Worm (Caenorhabditis elegans): ENCODE results near the gene gos-28.

The gos-28 gene

DNA sequence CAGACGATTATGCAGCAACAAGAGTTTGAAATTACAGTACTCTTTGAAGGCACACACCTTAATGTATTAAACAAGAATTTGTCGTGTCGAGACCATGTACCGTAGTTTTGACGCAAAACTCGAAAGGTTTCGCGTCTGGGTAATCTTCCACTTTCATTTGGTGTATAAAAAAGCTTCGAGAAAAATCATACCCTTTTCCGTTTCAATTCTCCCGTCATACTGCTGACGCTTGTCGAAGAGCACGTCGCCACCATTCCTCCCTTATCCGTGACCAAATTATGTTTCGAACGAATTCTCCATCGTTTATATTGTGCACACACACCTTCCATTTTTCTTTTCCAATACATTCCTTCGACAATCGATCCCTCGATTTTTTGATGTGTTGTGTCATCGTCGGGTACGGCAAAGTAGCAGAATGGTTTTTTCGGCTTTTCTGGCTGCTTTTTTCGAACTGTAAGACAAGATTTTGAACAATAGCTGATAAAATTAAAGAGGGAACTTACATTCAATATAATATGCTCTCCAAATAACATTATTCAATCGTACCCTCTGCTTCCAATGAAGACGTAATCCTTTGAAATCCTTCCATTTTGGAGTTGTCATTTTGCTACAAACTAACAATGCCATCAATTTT, 24.9 kb upstream of the gos-28 start:
- TF ChIP-seq dao-5 (tag; optimal IDR thresholded peaks at IDR 0.05) (no peak), W03F9.2 (tag; optimal IDR thresholded peaks at IDR 0.05) (no peak), him-1 (tag; optimal IDR thresholded peaks at IDR 0.05) (no peak)

DNA sequence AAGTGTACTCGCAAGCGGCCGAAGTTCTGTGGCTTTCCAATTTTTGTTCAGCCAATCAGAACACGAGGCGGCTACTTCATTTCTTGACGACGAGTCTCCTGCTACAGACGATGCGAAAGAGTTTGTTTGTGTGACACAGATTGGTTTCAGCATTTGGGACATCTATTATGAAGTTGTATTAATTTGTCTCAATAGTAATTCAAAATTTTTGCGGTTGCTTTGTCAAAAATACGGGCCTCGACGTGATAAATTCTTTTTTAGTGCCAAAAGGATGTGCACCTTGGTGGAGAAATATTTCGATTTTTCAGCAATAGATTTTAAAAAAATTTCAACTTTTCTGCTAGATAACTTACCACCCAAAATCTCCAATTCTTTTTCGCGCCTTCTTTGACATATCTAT, 21.6 kb upstream of the gos-28 start:
- no peak for TF ChIP-seq dao-5 (tag; optimal IDR thresholded peaks at IDR 0.05)

DNA sequence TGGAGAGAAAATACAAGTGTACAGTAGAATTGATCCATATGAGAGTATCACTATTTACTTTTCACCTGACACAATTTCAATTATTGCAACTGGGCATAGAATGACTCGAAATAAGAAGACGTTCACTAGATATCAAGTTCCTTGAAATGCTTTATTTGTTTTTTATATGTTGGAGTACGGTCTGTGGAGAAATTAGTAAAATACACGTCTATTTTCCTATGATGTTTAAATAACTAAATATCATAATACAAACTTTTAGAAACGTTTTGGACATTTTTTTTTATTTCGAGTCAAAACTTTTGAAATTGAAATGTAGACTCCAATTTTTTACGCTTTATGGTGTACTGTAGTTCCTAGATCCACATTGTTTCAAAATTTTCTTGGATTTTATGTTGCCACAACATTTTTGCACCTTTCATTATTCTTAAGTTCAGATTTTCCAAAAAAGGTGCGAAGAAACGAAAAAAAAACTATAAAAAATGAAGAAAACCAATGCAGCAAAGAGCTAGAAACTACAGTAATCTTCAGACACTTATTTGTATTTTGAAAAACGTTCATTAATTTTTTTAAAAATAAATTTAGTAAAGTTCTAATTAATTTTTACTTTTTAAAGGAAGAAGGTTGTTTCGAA, 20.5 kb upstream of the gos-28 start:
- TF ChIP-seq W03F9.2 (tag; optimal IDR thresholded peaks at IDR 0.05) (no peak), dao-5 (tag; optimal IDR thresholded peaks at IDR 0.05) (no peak), him-1 (tag; optimal IDR thresholded peaks at IDR 0.05) (no peak)

- TF ChIP-seq him-1 (tag; optimal IDR thresholded peaks at IDR 0.05) (no peak), dao-5 (tag; optimal IDR thresholded peaks at IDR 0.05) (no peak), W03F9.2 (tag; optimal IDR thresholded peaks at IDR 0.05) (no peak)
Observed at ce11 chrIII:7367012-7367760, 18.2 kb upstream of the gos-28 start, which contains the start of the genes T20B12.5 and T20B12.4. Gene T20B12.5 (minus strand): TSS chrIII:7367112. Gene T20B12.4 (plus strand): TSS chrIII:7367710.

- no peak for TF ChIP-seq W03F9.2 (tag; optimal IDR thresholded peaks at IDR 0.05)
- TF ChIP-seq dao-5 (tag; optimal IDR thresholded peaks at IDR 0.05): no peak
Observed at ce11 chrIII:7365602-7366001, 16.6 kb upstream of the gos-28 start, which contains the start of gene F08F8.11. Gene F08F8.11 (plus strand): TSS chrIII:7365902.

DNA sequence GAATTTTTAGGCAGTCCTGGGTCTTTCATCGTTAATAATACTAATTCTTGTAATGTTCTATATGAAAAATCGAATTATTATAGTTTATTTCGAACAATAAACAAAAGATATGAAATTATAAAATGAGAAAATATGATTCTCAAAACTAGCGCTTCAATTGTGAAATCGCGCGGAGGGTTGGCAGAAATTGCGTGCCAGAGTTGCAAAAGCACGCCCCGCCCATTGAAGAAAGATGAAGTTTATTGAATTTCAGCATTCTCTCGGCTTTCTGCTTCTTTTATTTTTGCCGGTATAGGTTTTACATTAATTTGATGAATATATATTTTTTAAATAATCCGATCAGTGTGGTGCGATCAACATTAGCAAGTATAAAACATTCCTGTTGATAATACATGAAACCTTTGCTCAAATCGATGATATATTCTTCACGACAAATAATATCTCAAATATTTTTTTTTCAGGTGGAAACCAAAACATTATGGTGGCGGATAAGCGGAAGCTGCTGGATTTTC, 10.1 kb upstream of the gos-28 start, which contains the start of the genes eco-1 and hmgr-1:
Gene eco-1, minus strand, starts transcription at position 59 of the 512 bp plus-strand sequence.
Gene hmgr-1, plus strand, starts transcription at position 462 of the 512 bp plus-strand sequence.
- TF ChIP-seq dao-5 (tag; optimal IDR thresholded peaks at IDR 0.05) (no peak), him-1 (tag; optimal IDR thresholded peaks at IDR 0.05) (no peak), W03F9.2 (tag; optimal IDR thresholded peaks at IDR 0.05) (no peak)

DNA sequence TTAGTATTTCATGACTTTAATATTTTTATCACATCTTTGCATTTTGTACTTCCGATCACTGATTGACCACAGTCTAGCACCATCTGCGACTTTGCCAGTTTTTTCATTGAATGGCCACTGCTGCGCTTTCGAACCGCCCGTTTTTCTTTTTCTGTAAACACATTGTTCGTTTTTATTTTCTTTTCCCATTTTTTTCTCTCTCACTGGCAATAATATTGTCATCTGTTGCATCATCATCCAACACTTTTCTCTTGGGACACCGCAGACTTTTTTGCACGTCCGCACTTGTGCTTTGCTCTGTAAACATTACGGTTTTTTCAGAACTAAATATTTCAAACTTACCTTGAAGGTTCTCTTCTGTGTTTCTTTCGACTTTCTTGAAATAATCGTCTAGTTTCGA, 9.7 kb upstream of the gos-28 start:
- TF ChIP-seq him-1 (tag; optimal IDR thresholded peaks at IDR 0.05) (no peak), W03F9.2 (tag; optimal IDR thresholded peaks at IDR 0.05) (no peak), dao-5 (tag; optimal IDR thresholded peaks at IDR 0.05) (no peak)

ce11 chrIII:7357356-7357755, 8.4 kb upstream of the gos-28 start, which contains the start of gene F08F8.10:
Gene F08F8.10 (minus strand): TSS chrIII:7357393.
- TF ChIP-seq dao-5 (tag; optimal IDR thresholded peaks at IDR 0.05): no peak
- TF ChIP-seq W03F9.2 (tag; optimal IDR thresholded peaks at IDR 0.05): no peak
- TF ChIP-seq him-1 (tag; optimal IDR thresholded peaks at IDR 0.05): no peak

DNA sequence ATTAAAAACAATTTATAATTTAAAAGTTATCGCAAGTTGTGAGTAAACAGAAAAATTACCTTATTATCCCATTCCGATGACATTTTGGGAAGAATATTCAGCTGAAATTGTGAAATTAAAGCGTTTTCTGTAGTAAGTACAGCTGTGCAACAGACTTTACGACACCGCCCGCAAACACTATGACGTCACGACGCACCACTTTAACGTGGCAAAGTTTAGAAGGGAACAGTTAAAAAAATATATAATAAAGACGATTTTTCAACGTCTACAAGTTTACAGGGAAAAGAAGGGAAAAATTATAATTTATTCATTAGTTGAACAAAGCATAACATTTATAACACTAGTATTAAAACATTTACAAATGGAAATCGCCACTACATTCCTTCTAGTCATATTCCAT, 4.9 kb upstream of the gos-28 start, which contains the start of gene F08F8.9:
Gene F08F8.9, minus strand, starts transcription at position 101 of the 400 bp plus-strand sequence.
- TF ChIP-seq him-1 (tag; optimal IDR thresholded peaks at IDR 0.05) (no peak), W03F9.2 (tag; optimal IDR thresholded peaks at IDR 0.05) (no peak), dao-5 (tag; optimal IDR thresholded peaks at IDR 0.05) (no peak)

- TF ChIP-seq him-1 (tag; optimal IDR thresholded peaks at IDR 0.05): no peak
- TF ChIP-seq dao-5 (tag; optimal IDR thresholded peaks at IDR 0.05): no peak
- no peak for TF ChIP-seq W03F9.2 (tag; optimal IDR thresholded peaks at IDR 0.05)
Observed at ce11 chrIII:7347049-7347448, 1.9 kb downstream of the gos-28 start, which contains the start of gene F08F8.7. Gene F08F8.7 (minus strand): TSS chrIII:7347149.

- no peak for TF ChIP-seq dao-5 (tag; optimal IDR thresholded peaks at IDR 0.05)
- TF ChIP-seq him-1 (tag; optimal IDR thresholded peaks at IDR 0.05): no peak
- no peak for TF ChIP-seq W03F9.2 (tag; optimal IDR thresholded peaks at IDR 0.05)
Observed at ce11 chrIII:7343389-7343788, 5.6 kb downstream of the gos-28 start, which contains the start of gene F08F8.6. Gene F08F8.6 (plus strand): TSS chrIII:7343689.

ce11 chrIII:7339138-7339537, 9.8 kb downstream of the gos-28 start:
- TF ChIP-seq W03F9.2 (tag; optimal IDR thresholded peaks at IDR 0.05) (no peak), him-1 (tag; optimal IDR thresholded peaks at IDR 0.05) (no peak), dao-5 (tag; optimal IDR thresholded peaks at IDR 0.05) (no peak)

ce11 chrIII:7338693-7339092, 10.3 kb downstream of the gos-28 start, which contains the start of gene kap-1:
Gene kap-1 (plus strand): TSS chrIII:7338835.
- TF ChIP-seq him-1 (tag; optimal IDR thresholded peaks at IDR 0.05): no peak
- no peak for TF ChIP-seq dao-5 (tag; optimal IDR thresholded peaks at IDR 0.05)
- no peak for TF ChIP-seq W03F9.2 (tag; optimal IDR thresholded peaks at IDR 0.05)

Data from whole organism, L4/young adult.